Worm (Caenorhabditis elegans): Measurements from ENCODE around the gene C02E7.7.

DNA sequence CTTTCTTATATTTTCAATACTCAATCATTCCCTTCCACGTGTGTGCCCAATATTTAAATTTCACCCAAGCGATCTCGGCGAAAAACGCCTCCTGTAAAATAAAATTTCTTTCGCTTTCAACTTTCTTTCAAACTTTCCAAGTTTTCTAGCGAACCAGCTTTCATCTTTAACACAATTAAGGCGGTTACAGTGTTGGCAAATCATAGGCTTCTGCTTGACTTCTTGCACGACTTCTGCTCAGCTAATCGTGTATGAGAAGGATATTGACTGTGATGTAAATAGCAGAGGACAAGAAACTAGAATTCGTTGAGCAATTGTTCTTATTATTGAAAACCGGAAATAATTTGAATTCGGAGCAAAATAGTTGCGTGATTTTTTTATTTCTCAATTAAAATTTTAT is 27.1 kb downstream of the C02E7.7 start:
- no peak for TF ChIP-seq nhr-77 (tag; optimal IDR thresholded peaks at IDR 0.05)
- no peak for TF ChIP-seq nhr-237 (tag; optimal IDR thresholded peaks at IDR 0.05)
- TF ChIP-seq zag-1 (tag; optimal IDR thresholded peaks at IDR 0.05) = no peak
- TF ChIP-seq tbx-2 (tag; optimal IDR thresholded peaks at IDR 0.05) = no peak
- TF ChIP-seq nhr-28 (tag; optimal IDR thresholded peaks at IDR 0.05) = no peak
- TF ChIP-seq lin-39 (tag; optimal IDR thresholded peaks at IDR 0.05) = no peak
- TF ChIP-seq eor-1 (tag; optimal IDR thresholded peaks at IDR 0.05) = no peak
- no peak for TF ChIP-seq unc-39 (tag; optimal IDR thresholded peaks at IDR 0.05)
- TF ChIP-seq nfya-1 (tag; optimal IDR thresholded peaks at IDR 0.05; ENCODE audit: insufficient read depth) = no peak
- no peak for TF ChIP-seq pha-4 (tag; optimal IDR thresholded peaks at IDR 0.05)
